Comparison of ENCODE assay signal across 5 fruit fly cellular contexts in genomic region chr3R:5474551-5474950, dm6.
A peak's percentile ranks its signal among the peaks of the same experiment; 100 is the strongest.
TF ChIP-seq lines count a peak whose summit lies in the region.

Gene CG45100, minus strand, starts transcription at chr3R:5474600.
Gene HDAC3, minus strand, starts transcription at chr3R:5474600.
Gene Hcs, plus strand, starts transcription at chr3R:5474899.

- no peak for TF ChIP-seq CTCF in whole organism, embryonic (GFP tag; optimal IDR thresholded peaks at IDR 0.05; lab: Kevin White, UChicago)

TF ChIP-seq in whole organism, adult, 20 proteins besides CTCF, POLR2A, EP300 and RAD21 (continues in another document):
- TF ChIP-seq CG11617 (GFP tag; optimal IDR thresholded peaks at IDR 0.05; lab: Kevin White, UChicago) (peak; percentile 34), CG14711 (tag; optimal IDR thresholded peaks at IDR 0.05; lab: Kevin White, UChicago) (peak; percentile 26), CG33017 (tag; optimal IDR thresholded peaks at IDR 0.05; lab: Kevin White, UChicago) (no peak), bab1 (GFP tag; optimal IDR thresholded peaks at IDR 0.05; lab: Kevin White, UChicago) (no peak), CG1620 (GFP tag; optimal IDR thresholded peaks at IDR 0.05; lab: Kevin White, UChicago) (peak; percentile 39), Mnt (GFP tag; optimal IDR thresholded peaks at IDR 0.05; lab: Kevin White, UChicago) (peak; percentile 28), Crg-1 (GFP tag; optimal IDR thresholded peaks at IDR 0.05; lab: Kevin White, UChicago) (no peak), cic (GFP tag; optimal IDR thresholded peaks at IDR 0.05; lab: Kevin White, UChicago) (no peak), cnc (optimal IDR thresholded peaks at IDR 0.05; lab: Kevin White, UChicago) (no peak), tj (GFP tag; optimal IDR thresholded peaks at IDR 0.05; lab: Kevin White, UChicago) (no peak), kay (GFP tag; lab: Kevin White, UChicago; ENCODE audit: borderline replicate concordance) (no peak), pad (GFP tag; optimal IDR thresholded peaks at IDR 0.05; lab: Kevin White, UChicago) (peak; percentile 19), toe (GFP tag; optimal IDR thresholded peaks at IDR 0.05; lab: Kevin White, UChicago) (no peak), ovo (GFP tag; optimal IDR thresholded peaks at IDR 0.05; lab: Kevin White, UChicago) (no peak), CG5204 (GFP tag; optimal IDR thresholded peaks at IDR 0.05; lab: Kevin White, UChicago) (no peak), CG7045 (GFP tag; optimal IDR thresholded peaks at IDR 0.05; lab: Kevin White, UChicago) (no peak), CG7101 (tag; optimal IDR thresholded peaks at IDR 0.05; lab: Kevin White, UChicago) (peak; percentile 31), Hr96 (GFP tag; optimal IDR thresholded peaks at IDR 0.05; lab: Kevin White, UChicago) (no peak), CG12768 (GFP tag; optimal IDR thresholded peaks at IDR 0.05; lab: Kevin White, UChicago) (peak; percentile 59)

TF ChIP-seq in whole organism, embryonic, 481 proteins besides CTCF, POLR2A, EP300 and RAD21 (continues in another document):
- TF ChIP-seq CrebB (tag; optimal IDR thresholded peaks at IDR 0.05; lab: Kevin White, UChicago) = no peak
- TF ChIP-seq gsb (GFP tag; IDR thresholded peaks at IDR 0.05; lab: Robert Waterston, UW) = no peak
- TF ChIP-seq GATAe (GFP tag; conservative IDR thresholded peaks at IDR 0.05; lab: Robert Waterston, UW) = 0 out of 2 replicates have a peak, but pooled peaks have one; percentile 34
- TF ChIP-seq Poxn (GFP tag; IDR thresholded peaks at IDR 0.05; lab: Robert Waterston, UW) = no peak
- peak; percentile 45 for TF ChIP-seq CG15514 (GFP tag; optimal IDR thresholded peaks at IDR 0.05; lab: Kevin White, UChicago)
- peak; percentile 46 for TF ChIP-seq Ets97D (GFP tag; optimal IDR thresholded peaks at IDR 0.05; lab: Kevin White, UChicago)
- no peak for TF ChIP-seq CG6813 (GFP tag; optimal IDR thresholded peaks at IDR 0.05; lab: Kevin White, UChicago)
- TF ChIP-seq E2f2 (GFP tag; IDR thresholded peaks at IDR 0.05; lab: Robert Waterston, UW) = no peak
- TF ChIP-seq CG32772 (GFP tag; IDR thresholded peaks at IDR 0.05; lab: Robert Waterston, UW) = 0 out of 2 replicates have a peak, but pooled peaks have one; percentile 19
- peak; percentile 67 to 97 for TF ChIP-seq insv (GFP tag; optimal IDR thresholded peaks at IDR 0.05; lab: Kevin White, UChicago)
- TF ChIP-seq CG12769 (tag; optimal IDR thresholded peaks at IDR 0.05; lab: Kevin White, UChicago) = no peak
- TF ChIP-seq stwl (tag; optimal IDR thresholded peaks at IDR 0.05; lab: Kevin White, UChicago) = no peak
- TF ChIP-seq Hr78 (GFP tag; optimal IDR thresholded peaks at IDR 0.05; lab: Kevin White, UChicago) = no peak
- no peak for TF ChIP-seq CG18262 (tag; optimal IDR thresholded peaks at IDR 0.05; lab: Kevin White, UChicago)
- TF ChIP-seq bigmax (GFP tag; optimal IDR thresholded peaks at IDR 0.05; lab: Kevin White, UChicago) = no peak
- TF ChIP-seq Antp (GFP tag; optimal IDR thresholded peaks at IDR 0.05; lab: Kevin White, UChicago) = peak; percentile 46
- no peak for TF ChIP-seq tio (GFP tag; optimal IDR thresholded peaks at IDR 0.05; lab: Kevin White, UChicago)
- no peak; the same call in 1 of the 2 replicates for TF ChIP-seq klu (GFP tag; IDR thresholded peaks at IDR 0.05; lab: Robert Waterston, UW)
- TF ChIP-seq D19B (GFP tag; optimal IDR thresholded peaks at IDR 0.05; lab: Kevin White, UChicago) = no peak

TF ChIP-seq in whole organism, prepupa, 60 proteins besides CTCF, POLR2A, EP300 and RAD21:
- TF ChIP-seq eg (GFP tag; IDR thresholded peaks at IDR 0.05; lab: Robert Waterston, UW) = 0 out of 3 replicates have a peak, but pooled peaks have one; percentile 10
- peak; percentile 20 for TF ChIP-seq CG11902 (GFP tag; optimal IDR thresholded peaks at IDR 0.05; lab: Kevin White, UChicago)
- no peak for TF ChIP-seq Blimp-1 (GFP tag; optimal IDR thresholded peaks at IDR 0.05; lab: Kevin White, UChicago)
- no peak for TF ChIP-seq svp (GFP tag; lab: Kevin White, UChicago)
- peak; percentile 61 for TF ChIP-seq esn (GFP tag; optimal IDR thresholded peaks at IDR 0.05; lab: Kevin White, UChicago)
- no peak for TF ChIP-seq achi (GFP tag; optimal IDR thresholded peaks at IDR 0.05; lab: Kevin White, UChicago)
- TF ChIP-seq CG31627 (GFP tag; optimal IDR thresholded peaks at IDR 0.05; lab: Kevin White, UChicago) = peak; percentile 55
- TF ChIP-seq CG15336 (GFP tag; IDR thresholded peaks at IDR 0.05; lab: Robert Waterston, UW) = 0 out of 2 replicates have a peak, but pooled peaks have one; percentile 24
- TF ChIP-seq CG6808 (GFP tag; optimal IDR thresholded peaks at IDR 0.05; lab: Kevin White, UChicago) = no peak
- no peak for TF ChIP-seq CG10669 (GFP tag; optimal IDR thresholded peaks at IDR 0.05; lab: Kevin White, UChicago)
- TF ChIP-seq lz (GFP tag; optimal IDR thresholded peaks at IDR 0.05; lab: Kevin White, UChicago) = peak; percentile 55
- no peak for TF ChIP-seq pdm3 (GFP tag; optimal IDR thresholded peaks at IDR 0.05; lab: Kevin White, UChicago)

TF ChIP-seq in whole organism, pupa, 21 proteins besides CTCF, POLR2A, EP300 and RAD21:
- TF ChIP-seq CG17806 (tag; optimal IDR thresholded peaks at IDR 0.05; lab: Kevin White, UChicago) (no peak), CG15710 (tag; optimal IDR thresholded peaks at IDR 0.05; lab: Kevin White, UChicago) (peak; percentile 19), CG4496 (GFP tag; IDR thresholded peaks at IDR 0.05; lab: Robert Waterston, UW) (no peak), rn (GFP tag; IDR thresholded peaks at IDR 0.05; lab: Robert Waterston, UW) (no peak), fd96Ca (GFP tag; IDR thresholded peaks at IDR 0.05; lab: Robert Waterston, UW) (0 out of 3 replicates have a peak, but pooled peaks have one; percentile 15), CG8159 (tag; optimal IDR thresholded peaks at IDR 0.05; lab: Kevin White, UChicago) (no peak)

TF ChIP-seq in whole organism, wandering third instar larva, 38 proteins besides CTCF, POLR2A, EP300 and RAD21:
- peak; percentile 94 for TF ChIP-seq woc (GFP tag; optimal IDR thresholded peaks at IDR 0.05; lab: Kevin White, UChicago)
- peak; percentile 36 for TF ChIP-seq psq (GFP tag; optimal IDR thresholded peaks at IDR 0.05; lab: Kevin White, UChicago)
- no peak for TF ChIP-seq Rel (GFP tag; optimal IDR thresholded peaks at IDR 0.05; lab: Kevin White, UChicago)
- TF ChIP-seq Rel (tag; optimal IDR thresholded peaks at IDR 0.05; lab: Kevin White, UChicago) = no peak
- peak; percentile 100 for TF ChIP-seq Myc (optimal IDR thresholded peaks at IDR 0.05; lab: Kevin White, UChicago)
- TF ChIP-seq sv (GFP tag; optimal IDR thresholded peaks at IDR 0.05; lab: Kevin White, UChicago) = peak; percentile 22
- no peak for TF ChIP-seq lola (GFP tag; optimal IDR thresholded peaks at IDR 0.05; lab: Kevin White, UChicago)
- TF ChIP-seq CG9705 (GFP tag; optimal IDR thresholded peaks at IDR 0.05; lab: Kevin White, UChicago) = peak; percentile 19
- TF ChIP-seq ey (GFP tag; optimal IDR thresholded peaks at IDR 0.05; lab: Kevin White, UChicago) = peak; percentile 43
